Fruit fly (Drosophila melanogaster): ENCODE results near the gene CG14195.

CG14195 gene

dm6 chrX:19160635-19161407 lies 51.1 kb downstream of the CG14195 start (continued):
- TF ChIP-seq fd59A (GFP tag; optimal IDR thresholded peaks at IDR 0.05) (peak; percentile 14), eg (GFP tag; IDR thresholded peaks at IDR 0.05) (no peak), ss (GFP tag; optimal IDR thresholded peaks at IDR 0.05) (peak; percentile 58 to 65), CG11294 (GFP tag; IDR thresholded peaks at IDR 0.05) (no peak), fkh (GFP tag; optimal IDR thresholded peaks at IDR 0.05) (no peak), CG9139 (GFP tag; optimal IDR thresholded peaks at IDR 0.05) (no peak), CG15336 (GFP tag; IDR thresholded peaks at IDR 0.05) (no peak), Sox15 (GFP tag; optimal IDR thresholded peaks at IDR 0.05) (no peak), CG4318 (GFP tag; optimal IDR thresholded peaks at IDR 0.05) (no peak), cyc (GFP tag; optimal IDR thresholded peaks at IDR 0.05) (no peak), Hr4 (GFP tag; optimal IDR thresholded peaks at IDR 0.05) (no peak), dsx (GFP tag; optimal IDR thresholded peaks at IDR 0.05; ENCODE audit: poor library complexity, severe bottlenecking) (peak; percentile 63), fd85E (GFP tag; optimal IDR thresholded peaks at IDR 0.05) (no peak), CG10631 (GFP tag; optimal IDR thresholded peaks at IDR 0.05) (peak; percentile 8), CG6276 (GFP tag; optimal IDR thresholded peaks at IDR 0.05) (no peak), topi (GFP tag; optimal IDR thresholded peaks at IDR 0.05) (no peak), CG7368 (GFP tag; optimal IDR thresholded peaks at IDR 0.05) (no peak), CG32006 (GFP tag; optimal IDR thresholded peaks at IDR 0.05) (peak; percentile 38), Ets96B (tag; optimal IDR thresholded peaks at IDR 0.05) (peak; percentile 61), CG11902 (GFP tag; optimal IDR thresholded peaks at IDR 0.05) (no peak), CG8119 (GFP tag; IDR thresholded peaks at IDR 0.05) (peak; percentile 36; the same call in 1 of the 3 replicates), CG1621 (tag; optimal IDR thresholded peaks at IDR 0.05) (no peak), Blimp-1 (GFP tag; optimal IDR thresholded peaks at IDR 0.05) (no peak), CG6854 (GFP tag; optimal IDR thresholded peaks at IDR 0.05) (no peak), svp (GFP tag) (peak; percentile 69)

- TF ChIP-seq Eip75B (GFP tag; optimal IDR thresholded peaks at IDR 0.05) (peak; percentile 56), vri (GFP tag; optimal IDR thresholded peaks at IDR 0.05) (peak; percentile 54), Sox102F (GFP tag; optimal IDR thresholded peaks at IDR 0.05) (peak; percentile 63), svp (GFP tag) (peak; percentile 51), CG10631 (GFP tag; optimal IDR thresholded peaks at IDR 0.05) (peak; percentile 76), Eip93F (GFP tag; optimal IDR thresholded peaks at IDR 0.05) (no peak), Hr38 (GFP tag; optimal IDR thresholded peaks at IDR 0.05) (no peak), fkh (GFP tag; optimal IDR thresholded peaks at IDR 0.05) (no peak), CG4318 (GFP tag; optimal IDR thresholded peaks at IDR 0.05) (peak; percentile 54), lz (GFP tag; optimal IDR thresholded peaks at IDR 0.05) (peak; percentile 62), acj6 (GFP tag; optimal IDR thresholded peaks at IDR 0.05) (peak; percentile 75), CG11762 (GFP tag; optimal IDR thresholded peaks at IDR 0.05; ENCODE audit: insufficient read depth) (peak; percentile 41), Hr39 (GFP tag; optimal IDR thresholded peaks at IDR 0.05) (peak; percentile 56), CG6163 (GFP tag; IDR thresholded peaks at IDR 0.05) (peak; percentile 51; the same call in 1 of the 3 replicates), dsx (GFP tag; optimal IDR thresholded peaks at IDR 0.05; ENCODE audit: poor library complexity, severe bottlenecking) (peak; percentile 56), topi (GFP tag; optimal IDR thresholded peaks at IDR 0.05) (peak; percentile 60), Smox (GFP tag; optimal IDR thresholded peaks at IDR 0.05) (peak; percentile 76), CG8119 (GFP tag; IDR thresholded peaks at IDR 0.05) (peak; percentile 69), CG31627 (GFP tag; optimal IDR thresholded peaks at IDR 0.05) (peak; percentile 56), ss (GFP tag; optimal IDR thresholded peaks at IDR 0.05) (peak; percentile 26 to 65), Hr4 (GFP tag; optimal IDR thresholded peaks at IDR 0.05) (peak; percentile 45), Lpt (GFP tag; optimal IDR thresholded peaks at IDR 0.05) (peak; percentile 50), CG8632 (GFP tag; optimal IDR thresholded peaks at IDR 0.05) (peak; percentile 78), spab (GFP tag; optimal IDR thresholded peaks at IDR 0.05) (peak; percentile 55), CG34406 (GFP tag; optimal IDR thresholded peaks at IDR 0.05) (peak; percentile 73), Gug (GFP tag; IDR thresholded peaks at IDR 0.05) (no peak), CG6808 (GFP tag; optimal IDR thresholded peaks at IDR 0.05) (peak; percentile 41), Blimp-1 (GFP tag; optimal IDR thresholded peaks at IDR 0.05) (peak; percentile 76), CG15336 (GFP tag; IDR thresholded peaks at IDR 0.05) (peak; percentile 59), CG6276 (GFP tag; optimal IDR thresholded peaks at IDR 0.05) (no peak), achi (GFP tag; optimal IDR thresholded peaks at IDR 0.05) (peak; percentile 69), CG32006 (GFP tag; optimal IDR thresholded peaks at IDR 0.05) (peak; percentile 70), CG11902 (GFP tag; optimal IDR thresholded peaks at IDR 0.05) (peak; percentile 44), Eip78C (GFP tag) (peak; percentile 77), pdm3 (GFP tag; optimal IDR thresholded peaks at IDR 0.05) (peak; percentile 72), net (GFP tag; optimal IDR thresholded peaks at IDR 0.05) (peak; percentile 29)
Measured at dm6 chrX:19159942-19160341, 51.9 kb downstream of the CG14195 start.

Data from whole organism, prepupa.